Worm (Caenorhabditis elegans): ENCODE data around the gene act-3.

ce11 chrV:11039379-11039954, 34.8 kb downstream of the act-3 start, which contains the start of gene pak-2:
- TF ChIP-seq T22C8.4 (GFP tag; IDR thresholded peaks at IDR 0.05): no peak
- peak; percentile 87 for TF ChIP-seq cog-1 (tag; optimal IDR thresholded peaks at IDR 0.05)
- peak; percentile 85 for TF ChIP-seq ztf-23 (GFP tag; IDR thresholded peaks at IDR 0.05)
- no peak for TF ChIP-seq tab-1 (GFP tag; IDR thresholded peaks at IDR 0.05)
